Fruit fly (Drosophila melanogaster): ENCODE results near the gene Galt.

The Galt gene

DNA sequence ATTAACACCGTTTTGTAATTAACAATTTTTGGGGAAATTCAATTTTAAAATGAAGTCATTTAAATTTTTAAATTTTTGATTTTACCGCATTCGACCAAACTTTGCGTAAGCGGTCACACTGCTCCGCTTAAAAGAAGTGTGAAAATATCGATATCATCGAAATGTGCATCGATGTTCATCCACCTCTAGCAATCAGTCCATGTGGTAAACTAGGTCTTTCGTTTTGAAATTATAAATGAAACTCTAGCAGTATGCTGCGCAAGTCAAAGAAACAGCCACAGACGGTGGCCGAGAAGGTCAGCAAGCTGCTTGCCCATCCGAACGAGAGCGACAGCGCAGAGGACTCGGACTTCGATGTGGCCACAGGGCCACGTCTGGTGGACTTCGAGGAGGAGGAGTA, 49.6 kb upstream of the Galt start, which contains the start of gene Aatf (continued):
- TF ChIP-seq hb (GFP tag; IDR thresholded peaks at IDR 0.05; ENCODE audit: partially characterized antibody): peak; percentile 53; the same call in 1 of the 3 replicates
- no peak for TF ChIP-seq bigmax (GFP tag; optimal IDR thresholded peaks at IDR 0.05)
- TF ChIP-seq Ssrp (tag; optimal IDR thresholded peaks at IDR 0.05): no peak
- no peak for TF ChIP-seq MTF-1 (GFP tag; optimal IDR thresholded peaks at IDR 0.05; ENCODE audit: borderline replicate concordance)
- peak; percentile 80 for TF ChIP-seq knrl (GFP tag; IDR thresholded peaks at IDR 0.05; ENCODE audit: partially characterized antibody)
- no peak for TF ChIP-seq ase (GFP tag; IDR thresholded peaks at IDR 0.05)
- TF ChIP-seq psq (GFP tag; optimal IDR thresholded peaks at IDR 0.05): no peak
- no peak for TF ChIP-seq cato (GFP tag; optimal IDR thresholded peaks at IDR 0.05; ENCODE audit: borderline replicate concordance)
- peak; percentile 77 for TF ChIP-seq sens (GFP tag)
- no peak for TF ChIP-seq fd96Cb (tag; optimal IDR thresholded peaks at IDR 0.05)
- TF ChIP-seq tio (GFP tag; optimal IDR thresholded peaks at IDR 0.05): no peak
- TF ChIP-seq CG32772 (GFP tag; IDR thresholded peaks at IDR 0.05): no peak
- TF ChIP-seq bbx (GFP tag; IDR thresholded peaks at IDR 0.05; ENCODE audit: partially characterized antibody): peak; percentile 83
- TF ChIP-seq usp (GFP tag; optimal IDR thresholded peaks at IDR 0.05): no peak
- TF ChIP-seq CG8388 (GFP tag; optimal IDR thresholded peaks at IDR 0.05): no peak
- no peak for TF ChIP-seq CG18764 (GFP tag; optimal IDR thresholded peaks at IDR 0.05)
- TF ChIP-seq CG15073 (GFP tag; optimal IDR thresholded peaks at IDR 0.05): no peak
- TF ChIP-seq Dll (GFP tag; IDR thresholded peaks at IDR 0.05; ENCODE audit: partially characterized antibody): peak; percentile 89
- TF ChIP-seq CG2712 (tag; optimal IDR thresholded peaks at IDR 0.05): peak; percentile 14
- no peak for TF ChIP-seq CG17328 (GFP tag; IDR thresholded peaks at IDR 0.05)
- TF ChIP-seq Spps (tag; optimal IDR thresholded peaks at IDR 0.05): no peak
- TF ChIP-seq pfk (GFP tag; optimal IDR thresholded peaks at IDR 0.05): no peak
- TF ChIP-seq pan (optimal IDR thresholded peaks at IDR 0.05): no peak
- peak in 1 of 2 experiments; percentile 21 for TF ChIP-seq pan (GFP tag; optimal IDR thresholded peaks at IDR 0.05 in 1 of 2, IDR thresholded peaks at IDR 0.05 in 1 of 2)
- no peak for TF ChIP-seq chm (GFP tag; IDR thresholded peaks at IDR 0.05)
- no peak for TF ChIP-seq CG7786 (GFP tag; optimal IDR thresholded peaks at IDR 0.05)
- TF ChIP-seq Side (GFP tag; optimal IDR thresholded peaks at IDR 0.05): no peak
- no peak for TF ChIP-seq NfI (GFP tag; optimal IDR thresholded peaks at IDR 0.05)
- TF ChIP-seq CG11695 (GFP tag; IDR thresholded peaks at IDR 0.05): no peak
- no peak for TF ChIP-seq CG17568 (GFP tag; optimal IDR thresholded peaks at IDR 0.05)
- TF ChIP-seq CG3065 (GFP tag; optimal IDR thresholded peaks at IDR 0.05): no peak
- TF ChIP-seq Hr51 (GFP tag; optimal IDR thresholded peaks at IDR 0.05): no peak
- TF ChIP-seq CG14710 (tag; optimal IDR thresholded peaks at IDR 0.05): peak; percentile 63
- TF ChIP-seq nmo (GFP tag; optimal IDR thresholded peaks at IDR 0.05): peak; percentile 42
- no peak for TF ChIP-seq twi (tag; optimal IDR thresholded peaks at IDR 0.05)
- no peak for TF ChIP-seq bcd (GFP tag; optimal IDR thresholded peaks at IDR 0.05)
- no peak for TF ChIP-seq CG14441 (GFP tag; IDR thresholded peaks at IDR 0.05)
- no peak for TF ChIP-seq CG2889 (GFP tag; IDR thresholded peaks at IDR 0.05)
- TF ChIP-seq peb (GFP tag; IDR thresholded peaks at IDR 0.05): no peak
- peak; percentile 85 for TF ChIP-seq hbn (GFP tag; IDR thresholded peaks at IDR 0.05; ENCODE audit: partially characterized antibody)
- no peak for TF ChIP-seq ken (GFP tag; IDR thresholded peaks at IDR 0.05)
- no peak for TF ChIP-seq CG14050 (GFP tag; IDR thresholded peaks at IDR 0.05)
- no peak for TF ChIP-seq zfh1 (GFP tag; IDR thresholded peaks at IDR 0.05)
- no peak for TF ChIP-seq CG13624 (GFP tag; optimal IDR thresholded peaks at IDR 0.05)
- no peak for TF ChIP-seq dpn (GFP tag; optimal IDR thresholded peaks at IDR 0.05)
- no peak for TF ChIP-seq Hr78 (GFP tag; optimal IDR thresholded peaks at IDR 0.05)
- no peak for TF ChIP-seq fd64A (GFP tag; optimal IDR thresholded peaks at IDR 0.05)
- no peak for TF ChIP-seq sima (GFP tag; optimal IDR thresholded peaks at IDR 0.05)
- no peak for TF ChIP-seq Lim3 (GFP tag; IDR thresholded peaks at IDR 0.05)
- TF ChIP-seq CG14667 (GFP tag; IDR thresholded peaks at IDR 0.05): no peak
- peak; percentile 71 for TF ChIP-seq CG15514 (GFP tag; optimal IDR thresholded peaks at IDR 0.05)

Data from whole organism, embryonic.